Fruit fly (Drosophila melanogaster): ENCODE results near the gene bru2.

bru2 gene

DNA sequence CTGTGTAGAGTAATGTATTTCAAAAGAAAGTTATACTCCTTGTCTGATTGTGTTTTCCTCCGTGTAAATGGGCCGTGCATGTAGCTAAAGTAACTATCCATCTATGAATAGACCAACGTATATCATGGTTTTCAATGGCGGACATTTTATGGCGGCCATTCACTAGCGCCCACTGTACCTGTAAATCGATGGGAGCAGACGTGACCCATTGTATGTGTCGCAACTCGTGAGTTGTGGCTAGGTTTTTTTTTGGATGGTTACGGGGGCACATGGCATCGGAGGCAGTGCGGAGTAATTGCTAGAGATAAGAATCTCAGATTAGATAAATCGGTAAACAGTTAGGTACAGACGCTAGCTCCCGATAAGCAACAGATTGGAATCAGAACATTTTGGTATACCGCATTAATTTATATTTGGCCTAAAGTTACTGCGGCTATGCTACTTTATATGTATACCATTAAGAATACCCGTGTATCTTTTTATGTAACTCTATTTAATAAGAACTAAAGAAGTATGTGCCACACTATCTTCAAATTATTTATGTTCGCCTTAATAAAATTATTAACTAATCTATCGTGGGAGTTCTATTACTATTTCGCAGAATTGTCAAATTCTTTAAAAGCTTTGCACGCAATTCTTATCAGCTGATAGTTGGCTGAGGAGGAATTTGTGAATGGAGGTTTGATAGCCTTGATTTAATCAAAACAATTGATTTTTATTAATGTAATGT is 2.3 kb downstream of the bru2 start (continued):
- no peak for TF ChIP-seq caup (GFP tag; optimal IDR thresholded peaks at IDR 0.05; ENCODE audit: severe bottlenecking)
- peak; percentile 39 for TF ChIP-seq sqz (GFP tag; optimal IDR thresholded peaks at IDR 0.05)
- no peak for TF ChIP-seq CG33213 (GFP tag; optimal IDR thresholded peaks at IDR 0.05)
- no peak for TF ChIP-seq lola (GFP tag; optimal IDR thresholded peaks at IDR 0.05)
- TF ChIP-seq CG12744 (GFP tag; optimal IDR thresholded peaks at IDR 0.05), result no peak
- no peak for TF ChIP-seq Xrp1 (GFP tag; IDR thresholded peaks at IDR 0.05)
- TF ChIP-seq CG11085 (GFP tag; IDR thresholded peaks at IDR 0.05), result no peak
- TF ChIP-seq cas (GFP tag; IDR thresholded peaks at IDR 0.05), result no peak
- peak; percentile 85 for TF ChIP-seq CG4707 (GFP tag; optimal IDR thresholded peaks at IDR 0.05)
- no peak for TF ChIP-seq Nf-YB (GFP tag; optimal IDR thresholded peaks at IDR 0.05)
- no peak for TF ChIP-seq CG31365 (tag; optimal IDR thresholded peaks at IDR 0.05)
- 0 out of 3 replicates have a peak, but pooled peaks have one; percentile 25 for TF ChIP-seq H15 (GFP tag; IDR thresholded peaks at IDR 0.05)
- TF ChIP-seq Fer1 (GFP tag; optimal IDR thresholded peaks at IDR 0.05), result peak; percentile 6
- no peak for TF ChIP-seq twi (tag; optimal IDR thresholded peaks at IDR 0.05)
- TF ChIP-seq Trl (optimal IDR thresholded peaks at IDR 0.05), result no peak
- TF ChIP-seq Trl (GFP tag; optimal IDR thresholded peaks at IDR 0.05), result no peak
- peak in 1 of 2 experiments; percentile 85 for TF ChIP-seq Hr78 (GFP tag; optimal IDR thresholded peaks at IDR 0.05)
- TF ChIP-seq CG3838 (GFP tag; optimal IDR thresholded peaks at IDR 0.05), result no peak
- peak; percentile 17 for TF ChIP-seq dmrt99B (tag; optimal IDR thresholded peaks at IDR 0.05)
- TF ChIP-seq CkIIα-i1 (GFP tag; IDR thresholded peaks at IDR 0.05), result no peak
- TF ChIP-seq HmgZ (tag; optimal IDR thresholded peaks at IDR 0.05), result no peak
- TF ChIP-seq sd (tag; optimal IDR thresholded peaks at IDR 0.05), result peak; percentile 76
- no peak for TF ChIP-seq stwl (tag; optimal IDR thresholded peaks at IDR 0.05)
- TF ChIP-seq Hsf (GFP tag; optimal IDR thresholded peaks at IDR 0.05), result no peak
- no peak for TF ChIP-seq ap (GFP tag; IDR thresholded peaks at IDR 0.05)
- TF ChIP-seq CG11723 (GFP tag; optimal IDR thresholded peaks at IDR 0.05), result no peak
- TF ChIP-seq CG15269 (tag; optimal IDR thresholded peaks at IDR 0.05), result no peak
- no peak for TF ChIP-seq Dfd (GFP tag; optimal IDR thresholded peaks at IDR 0.05)
- 0 out of 3 replicates have a peak, but pooled peaks have one; percentile 31 for TF ChIP-seq ci (GFP tag; IDR thresholded peaks at IDR 0.05)
- no peak for TF ChIP-seq Blimp-1 (GFP tag; optimal IDR thresholded peaks at IDR 0.05)
- TF ChIP-seq CG17328 (GFP tag; IDR thresholded peaks at IDR 0.05), result no peak
- no peak for TF ChIP-seq vnd (GFP tag; IDR thresholded peaks at IDR 0.05; ENCODE audit: partially characterized antibody)
- no peak for TF ChIP-seq D (optimal IDR thresholded peaks at IDR 0.05)
- no peak for TF ChIP-seq D (GFP tag; optimal IDR thresholded peaks at IDR 0.05)
- peak; percentile 37; the same call in 1 of the 2 replicates for TF ChIP-seq CG32532 (GFP tag; IDR thresholded peaks at IDR 0.05)
- TF ChIP-seq CG2889 (GFP tag; IDR thresholded peaks at IDR 0.05), result no peak
- no peak for TF ChIP-seq fd3F (GFP tag; optimal IDR thresholded peaks at IDR 0.05)
- TF ChIP-seq Abd-B (GFP tag; optimal IDR thresholded peaks at IDR 0.05), result no peak
- no peak for TF ChIP-seq hkb (optimal IDR thresholded peaks at IDR 0.05)
- TF ChIP-seq hkb (GFP tag; IDR thresholded peaks at IDR 0.05), result no peak
- no peak for TF ChIP-seq abd-A (tag; optimal IDR thresholded peaks at IDR 0.05)
- TF ChIP-seq nom (GFP tag; optimal IDR thresholded peaks at IDR 0.05), result no peak
- TF ChIP-seq croc (GFP tag; conservative IDR thresholded peaks at IDR 0.05), result no peak
- no peak for TF ChIP-seq Ets97D (GFP tag; optimal IDR thresholded peaks at IDR 0.05)
- no peak for TF ChIP-seq HHEX (GFP tag; optimal IDR thresholded peaks at IDR 0.05)
- peak; percentile 42 for TF ChIP-seq row (GFP tag; IDR thresholded peaks at IDR 0.05)
- TF ChIP-seq Bteb2 (GFP tag; optimal IDR thresholded peaks at IDR 0.05), result no peak
- TF ChIP-seq cg (GFP tag; optimal IDR thresholded peaks at IDR 0.05), result no peak
- no peak for TF ChIP-seq CG5953 (GFP tag; IDR thresholded peaks at IDR 0.05)
- no peak for TF ChIP-seq CG3163 (GFP tag; optimal IDR thresholded peaks at IDR 0.05)

All from whole organism, embryonic.